Worm (Caenorhabditis elegans) whole organism, L4/young adult: ENCODE measurements around the gene zipt-2.3.

Experiments used
- dao-5 ChIP-seq: sonication (generic microtip); optimal IDR thresholded peaks from 2 replicates; lab custom pipeline; 2016; ENCODE audit warnings: missing genotype, missing genetic modification characterization, moderate library complexity, missing compliant biosample characterization
- him-1 ChIP-seq: sonication (generic microtip); optimal IDR thresholded peaks from 2 replicates; lab custom pipeline; 2016; ENCODE audit warnings: missing genotype, missing genetic modification reagents, missing genetic modification characterization, missing compliant biosample characterization

DNA sequence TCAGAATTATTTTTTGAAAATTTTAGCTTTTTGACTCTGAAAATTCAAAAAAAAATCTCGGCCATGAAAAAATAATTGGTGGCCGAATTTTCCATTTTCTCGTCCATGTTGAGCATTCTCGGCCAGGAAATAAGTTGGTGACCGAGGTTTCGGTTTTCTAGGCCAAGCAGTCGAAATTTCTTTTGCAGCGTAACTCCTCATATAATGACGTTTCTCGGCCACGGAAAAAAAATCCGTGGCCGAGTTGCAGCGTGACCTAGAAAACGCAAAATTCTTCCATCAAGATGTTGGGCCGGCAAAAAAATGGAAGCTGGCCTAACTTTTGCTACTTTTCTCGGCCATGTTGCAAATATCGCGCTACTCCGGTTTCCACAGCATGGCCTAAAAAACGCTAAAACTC, 34.4 kb upstream of the zipt-2.3 start:
- TF ChIP-seq him-1 (tag; lab: Kevin White, UChicago) (no peak), dao-5 (tag; lab: Kevin White, UChicago) (no peak)
